Fruit fly (Drosophila melanogaster) whole organism, embryonic: Measurements from ENCODE around the gene Elp6.

ENCODE experiments used
- Atf3 ChIP-seq: fragments of 200-800 bp; sonication (Bioruptor generic); optimal IDR thresholded peaks from 3 replicates; lab custom pipeline; 2016; ENCODE audit warnings: missing biosample characterization, missing genetic modification characterization
- CG10366 ChIP-seq: fragments of 200-800 bp; sonication (Bioruptor generic); IDR thresholded peaks from 2 replicates; pipeline ENCODE4 v1.3.6; 2022; ENCODE audit warnings: missing biosample characterization, missing genetic modification characterization
- CG10565 ChIP-seq: fragments of 200-800 bp; sonication (Bioruptor generic); optimal IDR thresholded peaks from 3 replicates; lab custom pipeline; 2016; ENCODE audit warnings: missing biosample characterization, mild to moderate bottlenecking, missing genetic modification characterization
- CG10654 ChIP-seq: fragments of 200-800 bp; sonication (Bioruptor generic); optimal IDR thresholded peaks from 2 replicates; lab custom pipeline; 2016; ENCODE audit warnings: missing biosample characterization, missing genetic modification characterization
- CG11247 ChIP-seq: fragments of 200-800 bp; sonication (Bioruptor generic); IDR thresholded peaks from 2 replicates; pipeline ENCODE4 v1.3.6; 2022; ENCODE audit warnings: missing biosample characterization, missing genetic modification characterization
- CG12769 ChIP-seq: fragments of 200-800 bp; sonication (Bioruptor generic); optimal IDR thresholded peaks from 2 replicates; lab custom pipeline; 2019; ENCODE audit warnings: missing biosample characterization, mild to moderate bottlenecking, missing genetic modification characterization, moderate library complexity
- CG17361 ChIP-seq: fragments of 200-800 bp; sonication (Bioruptor generic); IDR thresholded peaks from 3 replicates; pipeline ENCODE4 v1.3.6; 2022; ENCODE audit warnings: missing biosample characterization, missing genetic modification characterization
- CG32532 ChIP-seq: fragments of 200-800 bp; sonication (Bioruptor generic); IDR thresholded peaks from 2 replicates; pipeline ENCODE4 v1.3.6; 2022; ENCODE audit warnings: missing biosample characterization, missing genetic modification characterization
- CG33213 ChIP-seq: fragments of 200-800 bp; sonication (Bioruptor generic); optimal IDR thresholded peaks from 3 replicates; lab custom pipeline; 2016; ENCODE audit warnings: missing biosample characterization, missing genetic modification characterization
- CG3407 ChIP-seq: fragments of 200-800 bp; sonication (Bioruptor generic); optimal IDR thresholded peaks from 2 replicates; lab custom pipeline; 2018; ENCODE audit warnings: missing biosample characterization, mild to moderate bottlenecking, missing genetic modification characterization
- CG4617 ChIP-seq: fragments of 200-800 bp; sonication (Bioruptor generic); optimal IDR thresholded peaks from 3 replicates; lab custom pipeline; 2016; ENCODE audit warnings: missing biosample characterization, missing genetic modification characterization, borderline replicate concordance
- CG7987 ChIP-seq: fragments of 200-800 bp; sonication (Bioruptor generic); optimal IDR thresholded peaks from 2 replicates; lab custom pipeline; 2018; ENCODE audit warnings: missing biosample characterization, mild to moderate bottlenecking, missing genetic modification characterization, moderate library complexity
- CG8924 ChIP-seq: fragments of 200-800 bp; optimal IDR thresholded peaks from 3 replicates; lab custom pipeline; 2019; ENCODE audit warnings: missing biosample characterization, mild to moderate bottlenecking, missing genetic modification characterization, moderate library complexity
- CG9437 ChIP-seq: fragments of 200-800 bp; sonication (Bioruptor generic); optimal IDR thresholded peaks from 2 replicates; lab custom pipeline; 2018; ENCODE audit warnings: missing biosample characterization, mild to moderate bottlenecking, missing genetic modification characterization
- CG9817 ChIP-seq: fragments of 200-800 bp; sonication (Bioruptor generic); optimal IDR thresholded peaks from 2 replicates; lab custom pipeline; 2018; ENCODE audit warnings: missing biosample characterization, mild to moderate bottlenecking, missing genetic modification characterization, moderate library complexity
- Camta ChIP-seq: fragments of 200-800 bp; sonication (Bioruptor generic); optimal IDR thresholded peaks from 2 replicates; lab custom pipeline; 2016; ENCODE audit warnings: missing biosample characterization, missing genetic modification characterization
- Dek ChIP-seq: fragments of 200-800 bp; sonication (Bioruptor generic); optimal IDR thresholded peaks from 3 replicates; lab custom pipeline; 2019; ENCODE audit warnings: missing biosample characterization, mild to moderate bottlenecking, missing genetic modification characterization, moderate library complexity
- ERR ChIP-seq: fragments of 200-800 bp; sonication (Bioruptor generic); optimal IDR thresholded peaks from 2 replicates; lab custom pipeline; 2016; ENCODE audit warnings: missing biosample characterization, missing genetic modification characterization
- Eip74EF ChIP-seq, 2 experiments: fragments of 200-800 bp in 1 of 2; fragments of >200 bp in 1 of 2; sonication (Bioruptor generic) in 1 of 2; optimal IDR thresholded peaks; 2 replicates each; lab custom pipeline; 2017 to 2019; ENCODE audit warnings: missing biosample characterization in 2 of 2, missing genetic modification characterization in 2 of 2, mild to moderate bottlenecking in 1 of 2, moderate library complexity in 1 of 2
- Elba2 ChIP-seq: fragments of 200-800 bp; sonication (Bioruptor generic); optimal IDR thresholded peaks from 3 replicates; lab custom pipeline; 2016; ENCODE audit warnings: missing biosample characterization, missing genetic modification characterization
- Hr3 ChIP-seq: fragments of 200-800 bp; sonication (Bioruptor generic); optimal IDR thresholded peaks from 3 replicates; lab custom pipeline; 2016; ENCODE audit warnings: missing biosample characterization, missing genetic modification characterization
- Jarid2 ChIP-seq: fragments of 200-800 bp; sonication (Bioruptor generic); optimal IDR thresholded peaks from 3 replicates; lab custom pipeline; 2017; ENCODE audit warnings: mild to moderate bottlenecking, missing biosample characterization, missing genetic modification reagents, missing genetic modification characterization
- Mrtf ChIP-seq: fragments of 200-800 bp; sonication (Bioruptor generic); IDR thresholded peaks from 3 replicates; pipeline ENCODE4 v1.3.6; 2022; ENCODE audit warnings: missing biosample characterization, missing genetic modification characterization
- Poxn ChIP-seq: fragments of 200-800 bp; sonication (Bioruptor generic); IDR thresholded peaks from 2 replicates; pipeline ENCODE4 v1.3.6; 2022; ENCODE audit warnings: missing biosample characterization, missing genetic modification characterization
- Sry-β ChIP-seq: fragments of 200-800 bp; sonication (Bioruptor generic); optimal IDR thresholded peaks from 2 replicates; lab custom pipeline; 2018; ENCODE audit warnings: missing biosample characterization, mild to moderate bottlenecking, missing genetic modification characterization, moderate library complexity
- Ssrp ChIP-seq: fragments of 200-800 bp; sonication (Bioruptor generic); optimal IDR thresholded peaks from 2 replicates; lab custom pipeline; 2018; ENCODE audit warnings: missing biosample characterization, mild to moderate bottlenecking, missing genetic modification characterization, moderate library complexity
- Taf1 ChIP-seq: fragments of 200-800 bp; sonication (Bioruptor generic); IDR thresholded peaks from 2 replicates; pipeline ENCODE4 v1.3.6; 2022; ENCODE audit warnings: missing biosample characterization, missing genetic modification characterization
- Vsx1 ChIP-seq: fragments of 200-800 bp; sonication (Bioruptor generic); optimal IDR thresholded peaks from 2 replicates; lab custom pipeline; 2017; ENCODE audit warnings: missing biosample characterization, mild to moderate bottlenecking, missing genetic modification characterization, missing genetic modification reagents
- amos ChIP-seq: fragments of 200-800 bp; sonication (Bioruptor generic); IDR thresholded peaks from 2 replicates; pipeline ENCODE4 v1.3.6; 2022; ENCODE audit warnings: missing biosample characterization, missing genetic modification characterization; ENCODE audit not compliant: partially characterized antibody
- bcd ChIP-seq: fragments of 200-800 bp; sonication (Bioruptor generic); optimal IDR thresholded peaks from 2 replicates; lab custom pipeline; 2017; ENCODE audit warnings: missing biosample characterization, mild to moderate bottlenecking, missing genetic modification characterization
- bsh ChIP-seq, 2 experiments: fragments of 200-800 bp; sonication (Bioruptor generic); optimal IDR thresholded peaks; 2 replicates each; lab custom pipeline; 2017 to 2018; ENCODE audit warnings: mild to moderate bottlenecking in 2 of 2, missing biosample characterization in 2 of 2, missing genetic modification characterization in 2 of 2, moderate library complexity in 1 of 2
- chinmo ChIP-seq: fragments of 200-800 bp; sonication (Bioruptor generic); IDR thresholded peaks from 4 replicates; pipeline ENCODE4 v1.3.6; 2022; ENCODE audit warnings: missing biosample characterization, missing genetic modification characterization; ENCODE audit not compliant: partially characterized antibody
- da ChIP-seq: fragments of 200-800 bp; sonication (Bioruptor generic); optimal IDR thresholded peaks from 2 replicates; lab custom pipeline; 2016; ENCODE audit warnings: missing biosample characterization, missing genetic modification characterization
- dan ChIP-seq: fragments of 200-800 bp; sonication (Bioruptor generic); IDR thresholded peaks from 2 replicates; pipeline ENCODE4 v1.3.6; 2022; ENCODE audit warnings: missing biosample characterization, missing genetic modification characterization
- ewg ChIP-seq: fragments of 200-800 bp; sonication (Bioruptor generic); optimal IDR thresholded peaks from 3 replicates; lab custom pipeline; 2017; ENCODE audit warnings: mild to moderate bottlenecking, missing biosample characterization, missing genetic modification reagents, missing genetic modification characterization
- fd64A ChIP-seq: fragments of 200-800 bp; sonication (Bioruptor generic); optimal IDR thresholded peaks from 3 replicates; lab custom pipeline; 2018; ENCODE audit warnings: missing biosample characterization, mild to moderate bottlenecking, missing genetic modification characterization
- insv ChIP-seq, 2 experiments: fragments of 200-800 bp; sonication (Bioruptor generic); optimal IDR thresholded peaks; 3 replicates each; lab custom pipeline; 2016 to 2018; ENCODE audit warnings: missing biosample characterization in 2 of 2, missing genetic modification characterization in 2 of 2
- jigr1 ChIP-seq: fragments of 200-800 bp; sonication (Bioruptor generic); IDR thresholded peaks from 3 replicates; pipeline ENCODE4 v1.3.6; 2022; ENCODE audit warnings: missing biosample characterization, missing genetic modification characterization
- kay ChIP-seq: fragments of 200-800 bp; sonication (Bioruptor generic); optimal IDR thresholded peaks from 2 replicates; lab custom pipeline; 2016; ENCODE audit warnings: missing biosample characterization, missing genetic modification characterization
- knrl ChIP-seq: fragments of 200-800 bp; sonication (Bioruptor generic); IDR thresholded peaks from 3 replicates; pipeline ENCODE4 v1.3.6; 2022; ENCODE audit warnings: missing biosample characterization, missing genetic modification characterization; ENCODE audit not compliant: partially characterized antibody
- lilli ChIP-seq: fragments of 200-800 bp; sonication (Bioruptor generic); optimal IDR thresholded peaks from 3 replicates; lab custom pipeline; 2016; ENCODE audit warnings: missing biosample characterization, missing genetic modification characterization
- mam ChIP-seq: fragments of 200-800 bp; sonication (Bioruptor generic); optimal IDR thresholded peaks from 3 replicates; lab custom pipeline; 2016; ENCODE audit warnings: missing biosample characterization, missing genetic modification characterization
- nau ChIP-seq: fragments of 200-800 bp; sonication (Bioruptor generic); optimal IDR thresholded peaks from 3 replicates; lab custom pipeline; 2017; ENCODE audit warnings: missing biosample characterization, mild to moderate bottlenecking, missing genetic modification characterization, missing genetic modification reagents
- nmo ChIP-seq: fragments of 200-800 bp; sonication (Bioruptor generic); optimal IDR thresholded peaks from 2 replicates; lab custom pipeline; 2018; ENCODE audit warnings: missing biosample characterization, mild to moderate bottlenecking, missing genetic modification characterization, moderate library complexity
- onecut ChIP-seq: fragments of 200-800 bp; sonication (Bioruptor generic); IDR thresholded peaks from 2 replicates; pipeline ENCODE4 v1.3.6; 2022; ENCODE audit warnings: missing biosample characterization, missing genetic modification characterization
- psq ChIP-seq: fragments of 200-800 bp; sonication (Bioruptor generic); optimal IDR thresholded peaks from 2 replicates; lab custom pipeline; 2017; ENCODE audit warnings: missing biosample characterization, missing genetic modification characterization
- tx ChIP-seq: fragments of 200-800 bp; sonication (Bioruptor generic); optimal IDR thresholded peaks from 2 replicates; lab custom pipeline; 2016; ENCODE audit warnings: missing biosample characterization, missing genetic modification characterization

Elp6 gene

dm6 chr3R:13404841-13405441 is 38.2 kb upstream of the Elp6 start, which contains the start of gene yellow-e3 (continued):
- TF ChIP-seq Jarid2 (GFP tag; lab: Kevin White, UChicago) (no peak), chinmo (no peak)

- peak; percentile 74 for TF ChIP-seq nmo (GFP tag; lab: Kevin White, UChicago)
- no peak for TF ChIP-seq CG10366 (GFP tag; lab: Robert Waterston, UW)
- TF ChIP-seq CG33213 (GFP tag; lab: Kevin White, UChicago), result peak; percentile 76
- peak; percentile 23 for TF ChIP-seq Atf3 (GFP tag; lab: Kevin White, UChicago)
- no peak for TF ChIP-seq Hr3
- peak; percentile 100 for TF ChIP-seq Elba2 (GFP tag; lab: Kevin White, UChicago)
- TF ChIP-seq fd64A (GFP tag; lab: Kevin White, UChicago), result no peak
- TF ChIP-seq amos, result peak; percentile 85
- TF ChIP-seq CG17361 (GFP tag; lab: Robert Waterston, UW), result 0 out of 3 replicates have a peak, but pooled peaks have one; percentile 31
- TF ChIP-seq CG11247, result no peak
- peak; percentile 60 for TF ChIP-seq CG4617 (GFP tag; lab: Kevin White, UChicago)
- TF ChIP-seq bsh (GFP tag; optimal IDR thresholded peaks at IDR 0.05; lab: Kevin White, UChicago), result peak in 1 of 2 experiments; percentile 15
- no peak for TF ChIP-seq nau (GFP tag; lab: Kevin White, UChicago)
- no peak for TF ChIP-seq Eip74EF (GFP tag; optimal IDR thresholded peaks at IDR 0.05; lab: Kevin White, UChicago)
- no peak for TF ChIP-seq da
- TF ChIP-seq jigr1 (GFP tag; lab: Robert Waterston, UW), result no peak
- TF ChIP-seq CG9437 (GFP tag; lab: Kevin White, UChicago), result peak; percentile 98
- TF ChIP-seq CG9817 (tag; lab: Kevin White, UChicago), result peak; percentile 40
- peak; percentile 8 for TF ChIP-seq CG10654
- TF ChIP-seq insv (GFP tag; optimal IDR thresholded peaks at IDR 0.05; lab: Kevin White, UChicago), result peak; percentile 100
- TF ChIP-seq mam (GFP tag; lab: Kevin White, UChicago), result peak; percentile 56
- TF ChIP-seq psq, result no peak
- peak; percentile 15 for TF ChIP-seq tx (GFP tag; lab: Kevin White, UChicago)
- no peak for TF ChIP-seq Ssrp
- no peak for TF ChIP-seq Poxn (GFP tag; lab: Robert Waterston, UW)
- TF ChIP-seq onecut (GFP tag; lab: Robert Waterston, UW), result no peak; the same call in 1 of the 2 replicates
- peak; percentile 50 for TF ChIP-seq kay (GFP tag; lab: Kevin White, UChicago)
- no peak for TF ChIP-seq Mrtf (GFP tag; lab: Robert Waterston, UW)
- no peak for TF ChIP-seq CG10565
- peak; percentile 39 for TF ChIP-seq CG8924 (tag; lab: Kevin White, UChicago)
- no peak for TF ChIP-seq dan (GFP tag; lab: Robert Waterston, UW)
- TF ChIP-seq ewg (GFP tag; lab: Kevin White, UChicago), result no peak
- peak; percentile 9 for TF ChIP-seq CG7987 (GFP tag; lab: Kevin White, UChicago)
- peak; percentile 35; the same call in 1 of the 2 replicates for TF ChIP-seq CG32532 (GFP tag; lab: Robert Waterston, UW)
- peak; percentile 60 for TF ChIP-seq Camta (GFP tag; lab: Kevin White, UChicago)
- peak; percentile 41 for TF ChIP-seq bcd
- TF ChIP-seq Sry-β, result peak; percentile 31
- peak; percentile 94 for TF ChIP-seq knrl
- TF ChIP-seq CG12769, result peak; percentile 71
- TF ChIP-seq Vsx1, result peak; percentile 99
- TF ChIP-seq ERR (GFP tag; lab: Kevin White, UChicago), result peak; percentile 2
- TF ChIP-seq CG3407 (GFP tag; lab: Kevin White, UChicago), result no peak
- TF ChIP-seq Taf1 (GFP tag; lab: Robert Waterston, UW), result no peak
- peak; percentile 40 for TF ChIP-seq Dek
- TF ChIP-seq lilli, result peak; percentile 37
These were observed 36.3 kb upstream of the Elp6 start, which contains the start of gene Dpm3 for dm6 chr3R:13403032-13403459. TSS of gene Dpm3 (minus strand) at chr3R:13403051.
